Worm (Caenorhabditis elegans): Measurements from ENCODE around the gene ehn-3.

Gene ehn-3

DNA sequence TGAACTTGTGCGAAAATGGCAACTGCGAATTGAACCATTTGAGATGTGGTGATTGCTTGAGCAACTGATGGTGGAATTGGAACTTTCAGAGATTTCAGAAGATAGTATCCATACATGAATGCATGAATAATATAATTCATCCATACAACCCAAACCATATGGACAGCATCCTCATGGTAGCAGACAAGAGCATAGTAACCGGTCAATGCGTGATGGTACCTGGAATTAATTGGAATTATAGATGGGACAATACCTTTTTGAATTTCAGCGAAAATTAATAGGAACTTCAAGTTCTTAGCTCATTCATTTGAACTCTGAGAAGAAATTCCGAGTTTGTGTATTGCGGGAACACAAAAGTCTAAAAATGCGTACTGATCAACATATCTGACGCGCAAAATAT, 44.1 kb downstream of the ehn-3 start:
- TF ChIP-seq hmbx-1 (tag; optimal IDR thresholded peaks at IDR 0.05) (no peak), scrt-1 (GFP tag; IDR thresholded peaks at IDR 0.05) (no peak), F13C5.2 (tag; optimal IDR thresholded peaks at IDR 0.05) (no peak), ceh-13 (GFP tag; optimal IDR thresholded peaks at IDR 0.05) (no peak), ama-1 (optimal IDR thresholded peaks at IDR 0.05) (no peak)

DNA sequence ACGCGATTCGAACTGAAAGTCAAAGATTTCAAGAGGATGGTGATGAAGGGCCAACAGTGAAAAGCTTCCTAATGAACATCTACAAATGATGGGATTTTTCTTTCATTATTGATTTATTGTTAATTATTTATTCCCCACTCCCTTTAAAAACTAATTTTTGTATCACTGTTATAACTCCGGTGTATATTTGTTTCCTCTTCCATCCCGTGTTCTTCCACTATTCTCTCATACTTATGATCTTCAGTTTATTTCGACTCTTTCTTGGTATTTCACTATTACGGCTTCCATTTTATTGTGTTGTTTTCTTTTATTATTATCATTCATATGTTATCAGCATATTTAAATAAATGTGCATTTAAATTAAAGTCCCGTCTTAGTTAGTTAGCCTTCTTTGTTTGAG, 44.7 kb downstream of the ehn-3 start:
- no peak for TF ChIP-seq ama-1 (optimal IDR thresholded peaks at IDR 0.05)
- no peak for TF ChIP-seq hnd-1 (tag; optimal IDR thresholded peaks at IDR 0.05)
- no peak for TF ChIP-seq F13C5.2 (tag; optimal IDR thresholded peaks at IDR 0.05)
- TF ChIP-seq hmbx-1 (tag; optimal IDR thresholded peaks at IDR 0.05) = no peak
- no peak for TF ChIP-seq tbx-37 (GFP tag; conservative IDR thresholded peaks at IDR 0.05)
- TF ChIP-seq scrt-1 (GFP tag; IDR thresholded peaks at IDR 0.05) = no peak
- no peak for TF ChIP-seq sea-1 (GFP tag; conservative IDR thresholded peaks at IDR 0.05)
- no peak for TF ChIP-seq tbx-11 (GFP tag; IDR thresholded peaks at IDR 0.05)
- TF ChIP-seq aly-1 (tag; optimal IDR thresholded peaks at IDR 0.05) = no peak
- TF ChIP-seq B0310.2 (tag; optimal IDR thresholded peaks at IDR 0.05) = no peak
- no peak for TF ChIP-seq hmg-4 (GFP tag; optimal IDR thresholded peaks at IDR 0.05)
- TF ChIP-seq tra-4 (tag; optimal IDR thresholded peaks at IDR 0.05) = no peak
- TF ChIP-seq ets-7 (tag; optimal IDR thresholded peaks at IDR 0.05) = no peak
- no peak for TF ChIP-seq ceh-13 (GFP tag; optimal IDR thresholded peaks at IDR 0.05)
- TF ChIP-seq flt-1 (GFP tag; IDR thresholded peaks at IDR 0.05) = no peak

DNA sequence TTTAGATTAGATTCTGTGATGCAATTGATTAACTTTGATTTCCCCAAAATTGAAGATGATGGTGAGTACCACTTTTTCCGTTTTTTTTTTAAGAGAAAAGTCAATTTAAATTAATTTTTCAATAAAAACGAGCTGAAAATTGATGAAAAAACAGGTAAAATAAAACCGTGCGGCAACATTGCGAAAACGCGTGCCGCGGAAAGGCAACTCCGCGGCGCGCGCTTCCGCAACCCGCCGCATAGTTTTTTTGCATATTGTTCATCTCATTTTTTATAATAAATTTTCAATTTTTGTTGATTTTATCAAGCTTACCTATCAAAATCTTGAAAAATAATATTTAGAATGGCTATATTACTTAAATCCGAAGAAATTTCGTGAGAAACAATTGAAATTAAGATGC, 48.1 kb downstream of the ehn-3 start:
- TF ChIP-seq scrt-1 (GFP tag; IDR thresholded peaks at IDR 0.05) = 0 out of 2 replicates have a peak, but pooled peaks have one; percentile 33
- TF ChIP-seq hmbx-1 (tag; optimal IDR thresholded peaks at IDR 0.05) = peak; percentile 2
- peak; percentile 53; the same call in 1 of the 2 replicates for TF ChIP-seq sea-1 (GFP tag; conservative IDR thresholded peaks at IDR 0.05)
- 0 out of 2 replicates have a peak, but pooled peaks have one; percentile 45 for TF ChIP-seq tbx-11 (GFP tag; IDR thresholded peaks at IDR 0.05)
- peak; percentile 52; the same call in 1 of the 2 replicates for TF ChIP-seq flt-1 (GFP tag; IDR thresholded peaks at IDR 0.05)
- 0 out of 2 replicates have a peak, but pooled peaks have one; percentile 32 for TF ChIP-seq tbx-37 (GFP tag; conservative IDR thresholded peaks at IDR 0.05)
- TF ChIP-seq hmg-4 (GFP tag; optimal IDR thresholded peaks at IDR 0.05) = peak; percentile 9
- TF ChIP-seq hnd-1 (tag; optimal IDR thresholded peaks at IDR 0.05) = peak; percentile 25
- TF ChIP-seq ceh-36 (tag; optimal IDR thresholded peaks at IDR 0.05) = no peak
- TF ChIP-seq F13C5.2 (tag; optimal IDR thresholded peaks at IDR 0.05) = peak; percentile 72
- TF ChIP-seq pes-1 (GFP tag; IDR thresholded peaks at IDR 0.05) = peak; percentile 81
- TF ChIP-seq aly-1 (tag; optimal IDR thresholded peaks at IDR 0.05) = no peak
- no peak for TF ChIP-seq ama-1 (optimal IDR thresholded peaks at IDR 0.05)
- TF ChIP-seq tra-4 (tag; optimal IDR thresholded peaks at IDR 0.05) = no peak
- TF ChIP-seq ets-7 (tag; optimal IDR thresholded peaks at IDR 0.05) = peak; percentile 56
- peak; percentile 39 for TF ChIP-seq ceh-13 (GFP tag; optimal IDR thresholded peaks at IDR 0.05)
- TF ChIP-seq B0310.2 (tag; optimal IDR thresholded peaks at IDR 0.05) = no peak

DNA sequence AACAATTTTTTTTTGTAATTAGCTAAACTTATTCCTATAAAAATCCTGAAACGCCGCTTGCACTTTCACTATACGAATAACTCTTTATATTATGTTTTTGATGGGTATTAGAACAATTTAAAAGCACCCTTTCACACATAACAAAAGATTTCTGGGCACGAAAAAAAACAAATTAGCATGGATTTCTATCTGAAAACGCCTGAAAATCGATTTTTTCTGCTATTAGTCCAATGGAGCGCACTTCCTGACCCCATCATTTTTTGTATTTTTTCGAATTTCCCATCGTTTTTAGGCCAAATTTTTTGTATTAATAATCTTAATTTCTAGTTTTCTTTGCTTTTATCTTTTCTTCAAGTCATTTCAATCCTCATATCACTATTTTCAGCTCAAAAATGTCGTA, 49.6 kb downstream of the ehn-3 start, which contains the start of gene F41H10.3:
Gene F41H10.3 (plus strand): TSS at position 388 of the 400 bp plus-strand sequence.
- no peak for TF ChIP-seq scrt-1 (GFP tag; IDR thresholded peaks at IDR 0.05)
- TF ChIP-seq ets-7 (tag; optimal IDR thresholded peaks at IDR 0.05) = no peak
- no peak for TF ChIP-seq tbx-37 (GFP tag; conservative IDR thresholded peaks at IDR 0.05)
- TF ChIP-seq flt-1 (GFP tag; IDR thresholded peaks at IDR 0.05) = no peak
- TF ChIP-seq ama-1 (optimal IDR thresholded peaks at IDR 0.05) = no peak
- TF ChIP-seq pes-1 (GFP tag; IDR thresholded peaks at IDR 0.05) = no peak
- TF ChIP-seq ceh-13 (GFP tag; optimal IDR thresholded peaks at IDR 0.05) = no peak
- TF ChIP-seq sea-1 (GFP tag; conservative IDR thresholded peaks at IDR 0.05) = no peak
- no peak for TF ChIP-seq tbx-11 (GFP tag; IDR thresholded peaks at IDR 0.05)
- no peak for TF ChIP-seq tra-4 (tag; optimal IDR thresholded peaks at IDR 0.05)

DNA sequence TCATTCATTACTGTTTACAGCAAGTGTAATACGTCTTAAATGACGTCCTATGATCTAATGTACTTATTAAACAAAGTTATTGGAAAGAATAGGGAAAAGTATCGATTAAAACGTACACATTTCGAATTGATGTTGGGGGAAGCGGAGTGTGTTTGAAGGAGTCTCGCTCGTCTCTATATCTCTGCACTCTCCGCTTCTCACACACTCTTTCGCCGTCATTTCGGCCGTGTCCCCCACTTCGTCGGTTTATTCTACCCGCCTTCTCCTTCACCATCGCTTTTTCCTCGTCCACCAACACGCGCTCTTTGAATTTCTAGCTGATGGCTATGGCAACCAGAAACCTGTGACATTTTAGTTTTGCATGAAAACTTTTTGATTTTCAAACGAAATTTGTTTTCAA, 50.2 kb downstream of the ehn-3 start:
- TF ChIP-seq ceh-36 (tag; optimal IDR thresholded peaks at IDR 0.05) = no peak
- peak; percentile 33 for TF ChIP-seq aly-1 (tag; optimal IDR thresholded peaks at IDR 0.05)

DNA sequence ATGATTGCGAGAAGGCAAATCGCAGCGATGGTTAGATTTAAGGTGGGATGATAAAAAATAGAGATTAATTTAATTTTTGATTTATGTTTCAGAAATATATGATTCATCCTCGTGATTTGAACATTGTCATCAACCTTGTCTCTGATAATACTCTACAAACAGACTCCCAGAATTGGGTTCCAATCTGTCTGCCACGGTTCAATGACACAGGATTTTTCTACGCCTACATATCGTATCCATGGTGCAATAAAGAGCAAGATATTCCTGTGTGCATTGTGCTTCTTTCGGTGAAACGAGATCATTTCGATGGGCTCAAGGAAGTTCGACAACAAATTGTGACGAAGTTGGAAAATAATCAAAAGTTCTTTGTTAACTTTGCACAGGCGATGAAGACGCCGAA, 51.1 kb downstream of the ehn-3 start:
- no peak for TF ChIP-seq hmbx-1 (tag; optimal IDR thresholded peaks at IDR 0.05)
- TF ChIP-seq B0310.2 (tag; optimal IDR thresholded peaks at IDR 0.05) = no peak
- TF ChIP-seq pes-1 (GFP tag; IDR thresholded peaks at IDR 0.05) = no peak
- TF ChIP-seq tbx-11 (GFP tag; IDR thresholded peaks at IDR 0.05) = no peak
- TF ChIP-seq F13C5.2 (tag; optimal IDR thresholded peaks at IDR 0.05) = no peak
- TF ChIP-seq ama-1 (optimal IDR thresholded peaks at IDR 0.05) = no peak
- no peak for TF ChIP-seq flt-1 (GFP tag; IDR thresholded peaks at IDR 0.05)
- TF ChIP-seq hmg-4 (GFP tag; optimal IDR thresholded peaks at IDR 0.05) = no peak
- TF ChIP-seq tbx-37 (GFP tag; conservative IDR thresholded peaks at IDR 0.05) = no peak
- TF ChIP-seq ceh-36 (tag; optimal IDR thresholded peaks at IDR 0.05) = no peak
- no peak for TF ChIP-seq hnd-1 (tag; optimal IDR thresholded peaks at IDR 0.05)
- no peak for TF ChIP-seq ets-7 (tag; optimal IDR thresholded peaks at IDR 0.05)
